Fruit fly (Drosophila melanogaster) whole organism, embryonic: Measurements from ENCODE around the gene CG3038.
A peak's percentile ranks its signal among the peaks of the same experiment; 100 is the strongest.

ENCODE experiments used
- Aef1 ChIP-seq: fragments of 200-800 bp; sonication (Bioruptor generic); IDR thresholded peaks from 3 replicates; pipeline ENCODE4 v1.3.6; 2022; ENCODE audit warnings: missing biosample characterization, missing genetic modification characterization
- Antp ChIP-seq: fragments of 200-800 bp; sonication (Bioruptor generic); optimal IDR thresholded peaks from 3 replicates; lab custom pipeline; 2016; ENCODE audit warnings: missing biosample characterization, missing genetic modification characterization
- BEAF-32 ChIP-seq: fragments of 200-800 bp; sonication (Bioruptor generic); optimal IDR thresholded peaks from 3 replicates; lab custom pipeline; 2017; ENCODE audit warnings: missing biosample characterization, missing genetic modification characterization, mild to moderate bottlenecking, moderate library complexity, missing genetic modification reagents
- CG11093 ChIP-seq: fragments of 200-800 bp; sonication (Bioruptor generic); IDR thresholded peaks from 3 replicates; pipeline ENCODE4 v1.3.6; 2022; ENCODE audit warnings: missing biosample characterization, missing genetic modification characterization
- CG13123 ChIP-seq: fragments of 200-800 bp; sonication (Bioruptor generic); optimal IDR thresholded peaks from 2 replicates; lab custom pipeline; 2016; ENCODE audit warnings: missing biosample characterization, missing genetic modification characterization
- CG18011 ChIP-seq: fragments of 200-800 bp; sonication (Bioruptor generic); optimal IDR thresholded peaks from 2 replicates; lab custom pipeline; 2017; ENCODE audit warnings: missing biosample characterization, missing genetic modification characterization, mild to moderate bottlenecking, moderate library complexity, missing genotype
- CG18476 ChIP-seq: fragments of 200-800 bp; sonication (Bioruptor generic); optimal IDR thresholded peaks from 2 replicates; lab custom pipeline; 2016; ENCODE audit warnings: missing biosample characterization, mild to moderate bottlenecking, missing genetic modification characterization
- CG31441 ChIP-seq: fragments of 200-800 bp; sonication (Bioruptor generic); IDR thresholded peaks from 2 replicates; pipeline ENCODE4 v1.3.6; 2022; ENCODE audit warnings: missing biosample characterization, missing genetic modification characterization
- CG32772 ChIP-seq: fragments of 200-800 bp; sonication (Bioruptor generic); IDR thresholded peaks from 2 replicates; pipeline ENCODE4 v1.3.6; 2022; ENCODE audit warnings: missing biosample characterization, missing genetic modification characterization
- CG3281 ChIP-seq: fragments of 200-800 bp; sonication (Bioruptor generic); optimal IDR thresholded peaks from 3 replicates; lab custom pipeline; 2017; ENCODE audit warnings: missing biosample characterization, mild to moderate bottlenecking, missing genetic modification characterization
- CG34224 ChIP-seq: fragments of 200-800 bp; sonication (Bioruptor generic); IDR thresholded peaks from 3 replicates; pipeline ENCODE4 v1.3.6; 2022; ENCODE audit warnings: missing biosample characterization, missing genetic modification characterization; ENCODE audit not compliant: partially characterized antibody
- CG8089 ChIP-seq: fragments of 200-800 bp; sonication (Bioruptor generic); optimal IDR thresholded peaks from 3 replicates; lab custom pipeline; 2016; ENCODE audit warnings: missing biosample characterization, missing genetic modification characterization
- CG9437 ChIP-seq: fragments of 200-800 bp; sonication (Bioruptor generic); optimal IDR thresholded peaks from 2 replicates; lab custom pipeline; 2018; ENCODE audit warnings: missing biosample characterization, mild to moderate bottlenecking, missing genetic modification characterization
- CG9932 ChIP-seq: fragments of 200-800 bp; sonication (Bioruptor generic); IDR thresholded peaks from 2 replicates; pipeline ENCODE4 v1.3.6; 2022; ENCODE audit warnings: missing biosample characterization, missing genetic modification characterization
- Dad ChIP-seq: fragments of 200-800 bp; sonication (Bioruptor generic); optimal IDR thresholded peaks from 3 replicates; lab custom pipeline; 2016; ENCODE audit warnings: missing biosample characterization, missing genetic modification characterization
- ERR ChIP-seq: fragments of 200-800 bp; sonication (Bioruptor generic); optimal IDR thresholded peaks from 2 replicates; lab custom pipeline; 2016; ENCODE audit warnings: missing biosample characterization, missing genetic modification characterization
- MBD-R2 ChIP-seq: fragments of 200-800 bp; sonication (Bioruptor generic); IDR thresholded peaks from 2 replicates; pipeline ENCODE4 v1.3.6; 2022; ENCODE audit warnings: missing biosample characterization, missing genetic modification characterization
- MTF-1 ChIP-seq: fragments of 200-800 bp; sonication (Bioruptor generic); optimal IDR thresholded peaks from 2 replicates; lab custom pipeline; 2018; ENCODE audit warnings: missing biosample characterization, mild to moderate bottlenecking, missing genetic modification characterization, borderline replicate concordance
- NK7.1 ChIP-seq: fragments of 200-800 bp; sonication (Bioruptor generic); optimal IDR thresholded peaks from 3 replicates; lab custom pipeline; 2016; ENCODE audit warnings: missing biosample characterization, missing genetic modification characterization
- Neu2 ChIP-seq: fragments of 200-800 bp; sonication (Bioruptor generic); optimal IDR thresholded peaks from 3 replicates; lab custom pipeline; 2016; ENCODE audit warnings: missing biosample characterization, missing genetic modification characterization, borderline replicate concordance
- Oaz ChIP-seq: fragments of 200-800 bp; sonication (Bioruptor generic); IDR thresholded peaks from 2 replicates; pipeline ENCODE4 v1.3.6; 2022; ENCODE audit warnings: missing biosample characterization, missing genetic modification characterization
- Poxn ChIP-seq: fragments of 200-800 bp; sonication (Bioruptor generic); IDR thresholded peaks from 2 replicates; pipeline ENCODE4 v1.3.6; 2022; ENCODE audit warnings: missing biosample characterization, missing genetic modification characterization
- Side ChIP-seq: fragments of 200-800 bp; sonication (Bioruptor generic); optimal IDR thresholded peaks from 2 replicates; lab custom pipeline; 2016; ENCODE audit warnings: missing biosample characterization, missing genetic modification characterization
- Sry-β ChIP-seq: fragments of 200-800 bp; sonication (Bioruptor generic); optimal IDR thresholded peaks from 2 replicates; lab custom pipeline; 2018; ENCODE audit warnings: missing biosample characterization, mild to moderate bottlenecking, missing genetic modification characterization, moderate library complexity
- ab ChIP-seq: fragments of 200-800 bp; sonication (Bioruptor generic); optimal IDR thresholded peaks from 2 replicates; lab custom pipeline; 2016; ENCODE audit warnings: missing biosample characterization, missing genetic modification characterization
- amos ChIP-seq: fragments of 200-800 bp; sonication (Bioruptor generic); IDR thresholded peaks from 2 replicates; pipeline ENCODE4 v1.3.6; 2022; ENCODE audit warnings: missing biosample characterization, missing genetic modification characterization; ENCODE audit not compliant: partially characterized antibody
- bcd ChIP-seq: fragments of 200-800 bp; sonication (Bioruptor generic); optimal IDR thresholded peaks from 2 replicates; lab custom pipeline; 2017; ENCODE audit warnings: missing biosample characterization, mild to moderate bottlenecking, missing genetic modification characterization
- btn ChIP-seq: fragments of 200-800 bp; sonication (Bioruptor generic); optimal IDR thresholded peaks from 2 replicates; lab custom pipeline; 2016; ENCODE audit warnings: missing biosample characterization, missing genetic modification characterization
- crc ChIP-seq: fragments of 200-800 bp; sonication (Bioruptor generic); optimal IDR thresholded peaks from 2 replicates; lab custom pipeline; 2016; ENCODE audit warnings: missing biosample characterization, missing genetic modification characterization
- crp ChIP-seq, 2 experiments: fragments of 200-800 bp; sonication (Bioruptor generic); optimal IDR thresholded peaks; 2 replicates in 1 of 2; 3 replicates in 1 of 2; lab custom pipeline; 2017; ENCODE audit warnings: missing biosample characterization in 2 of 2, missing genetic modification characterization in 2 of 2, mild to moderate bottlenecking in 1 of 2, moderate library complexity in 1 of 2
- da ChIP-seq: fragments of 200-800 bp; sonication (Bioruptor generic); optimal IDR thresholded peaks from 2 replicates; lab custom pipeline; 2016; ENCODE audit warnings: missing biosample characterization, missing genetic modification characterization
- danr ChIP-seq: fragments of 200-800 bp; sonication (Bioruptor generic); IDR thresholded peaks from 2 replicates; pipeline ENCODE4 v1.3.6; 2022; ENCODE audit warnings: missing biosample characterization, missing genetic modification characterization
- dmrt11E ChIP-seq: fragments of 200-800 bp; sonication (Bioruptor generic); optimal IDR thresholded peaks from 3 replicates; lab custom pipeline; 2018; ENCODE audit warnings: missing biosample characterization, mild to moderate bottlenecking, missing genetic modification characterization, moderate library complexity
- en ChIP-seq: fragments of 200-800 bp; sonication (Bioruptor generic); optimal IDR thresholded peaks from 2 replicates; lab custom pipeline; 2016; ENCODE audit warnings: missing biosample characterization, missing genetic modification characterization
- gce ChIP-seq: fragments of 200-800 bp; sonication (Bioruptor generic); IDR thresholded peaks from 3 replicates; pipeline ENCODE4 v1.3.6; 2022; ENCODE audit warnings: missing biosample characterization, missing genetic modification characterization
- gem ChIP-seq: fragments of 200-800 bp; sonication (Bioruptor generic); optimal IDR thresholded peaks from 2 replicates; lab custom pipeline; 2019; ENCODE audit warnings: missing biosample characterization, mild to moderate bottlenecking, missing genetic modification characterization, moderate library complexity
- her ChIP-seq: fragments of 200-800 bp; sonication (Bioruptor generic); optimal IDR thresholded peaks from 2 replicates; lab custom pipeline; 2016; ENCODE audit warnings: missing biosample characterization, missing genetic modification characterization
- kah ChIP-seq: fragments of 200-800 bp; sonication (Bioruptor generic); optimal IDR thresholded peaks from 2 replicates; lab custom pipeline; 2018; ENCODE audit warnings: missing biosample characterization, mild to moderate bottlenecking, missing genetic modification characterization
- knrl ChIP-seq: fragments of 200-800 bp; sonication (Bioruptor generic); IDR thresholded peaks from 3 replicates; pipeline ENCODE4 v1.3.6; 2022; ENCODE audit warnings: missing biosample characterization, missing genetic modification characterization; ENCODE audit not compliant: partially characterized antibody
- mld ChIP-seq: fragments of 200-800 bp; sonication (Bioruptor generic); IDR thresholded peaks from 3 replicates; pipeline ENCODE4 v1.3.6; 2022; ENCODE audit warnings: missing biosample characterization, missing genetic modification characterization; ENCODE audit not compliant: partially characterized antibody
- nom ChIP-seq: fragments of 200-800 bp; sonication (Bioruptor generic); optimal IDR thresholded peaks from 2 replicates; lab custom pipeline; 2017; ENCODE audit warnings: missing biosample characterization, missing genetic modification characterization, mild to moderate bottlenecking, moderate library complexity, missing genetic modification reagents
- otp ChIP-seq: fragments of 200-800 bp; sonication (Bioruptor generic); IDR thresholded peaks from 3 replicates; pipeline ENCODE4, ENCODE4 v1.3.6; 2022; ENCODE audit warnings: missing biosample characterization, missing genetic modification characterization
- peb ChIP-seq: fragments of 200-800 bp; sonication (Bioruptor generic); IDR thresholded peaks from 2 replicates; pipeline ENCODE4 v1.3.6; 2022; ENCODE audit warnings: missing biosample characterization, missing genetic modification characterization
- pfk ChIP-seq: fragments of 200-800 bp; sonication (Bioruptor generic); optimal IDR thresholded peaks from 2 replicates; lab custom pipeline; 2018; ENCODE audit warnings: missing biosample characterization, mild to moderate bottlenecking, missing genetic modification characterization, moderate library complexity
- prd ChIP-seq, 3 experiments: fragments of >200 bp in 2 of 3; fragments of 200-800 bp in 1 of 3; sonication (Bioruptor generic) in 1 of 3; optimal IDR thresholded peaks in 2 of 3; IDR thresholded peaks in 1 of 3; 2 replicates in 2 of 3; 3 replicates in 1 of 3; pipeline versions ENCODE4 v1.3.6 to Lab custom; 2017 to 2022; ENCODE audit warnings: missing biosample characterization in 1 of 3, missing genetic modification characterization in 1 of 3
- pum ChIP-seq: fragments of 200-800 bp; sonication (Bioruptor generic); optimal IDR thresholded peaks from 2 replicates; lab custom pipeline; 2016; ENCODE audit warnings: missing biosample characterization, missing genetic modification characterization
- ranshi ChIP-seq: fragments of 200-800 bp; sonication (Bioruptor generic); IDR thresholded peaks from 2 replicates; pipeline ENCODE4 v1.3.6; 2022; ENCODE audit warnings: missing biosample characterization, missing genetic modification characterization
- shn ChIP-seq: fragments of 200-800 bp; sonication (Bioruptor generic); optimal IDR thresholded peaks from 3 replicates; lab custom pipeline; 2016; ENCODE audit warnings: missing biosample characterization, missing genetic modification characterization
- tup ChIP-seq: fragments of 200-800 bp; sonication (Bioruptor generic); optimal IDR thresholded peaks from 2 replicates; lab custom pipeline; 2016; ENCODE audit warnings: missing biosample characterization, mild to moderate bottlenecking, missing genetic modification characterization, moderate library complexity
- unpg ChIP-seq: fragments of 200-800 bp; sonication (Bioruptor generic); optimal IDR thresholded peaks from 3 replicates; lab custom pipeline; 2018; ENCODE audit warnings: missing biosample characterization, mild to moderate bottlenecking, missing genetic modification characterization, moderate library complexity
- wek ChIP-seq: fragments of 200-800 bp; sonication (Bioruptor generic); optimal IDR thresholded peaks from 3 replicates; lab custom pipeline; 2018; ENCODE audit warnings: missing biosample characterization, mild to moderate bottlenecking, missing genetic modification characterization, moderate library complexity

CG3038 gene

DNA sequence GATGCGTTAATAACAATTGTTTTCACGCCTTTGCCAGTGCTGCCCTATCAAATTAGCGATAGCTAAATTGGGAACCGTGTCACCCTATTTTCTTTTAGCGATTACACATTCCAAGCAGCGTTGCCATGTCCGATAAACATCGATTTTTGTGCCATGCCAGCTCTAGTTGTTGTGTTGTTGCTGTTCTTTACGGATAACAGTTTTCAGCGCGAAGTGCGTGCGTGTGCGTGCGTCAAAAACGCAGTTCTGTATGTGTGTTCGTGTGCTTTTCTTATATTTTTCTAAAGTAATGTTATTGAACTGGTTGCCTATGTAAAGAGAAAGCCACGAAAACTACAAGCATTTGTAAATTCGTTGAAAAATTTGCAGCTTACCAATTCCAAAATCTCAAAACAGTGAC is at the start of gene CG3038, which contains the start of gene G9a (continued):
- no peak for TF ChIP-seq CG18011
- no peak for TF ChIP-seq MTF-1 (GFP tag; lab: Kevin White, UChicago)
- TF ChIP-seq CG31441 = no peak
- TF ChIP-seq CG9932 (GFP tag; lab: Robert Waterston, UW) = no peak
- no peak for TF ChIP-seq Aef1 (GFP tag; lab: Robert Waterston, UW)
- no peak for TF ChIP-seq bcd (GFP tag; lab: Kevin White, UChicago)
- no peak for TF ChIP-seq ab (GFP tag; lab: Kevin White, UChicago)
- TF ChIP-seq amos (GFP tag; lab: Robert Waterston, UW) = no peak
- no peak for TF ChIP-seq crc (GFP tag; lab: Kevin White, UChicago)
- TF ChIP-seq gce (GFP tag; lab: Robert Waterston, UW) = no peak
- TF ChIP-seq BEAF-32 (GFP tag; lab: Kevin White, UChicago) = peak; percentile 94
- TF ChIP-seq gem (tag; lab: Kevin White, UChicago) = peak; percentile 20
- no peak for TF ChIP-seq danr (GFP tag; lab: Robert Waterston, UW)
- no peak for TF ChIP-seq Poxn (GFP tag; lab: Robert Waterston, UW)
- TF ChIP-seq NK7.1 (GFP tag; lab: Kevin White, UChicago) = peak; percentile 6
- peak; percentile 22 for TF ChIP-seq Dad (GFP tag; lab: Kevin White, UChicago)
- peak; percentile 2 for TF ChIP-seq unpg (GFP tag; lab: Kevin White, UChicago)
- TF ChIP-seq btn = no peak
- TF ChIP-seq dmrt11E = peak; percentile 11
- TF ChIP-seq CG11093 = no peak
- TF ChIP-seq nom (GFP tag; lab: Kevin White, UChicago) = no peak
- no peak for TF ChIP-seq en (GFP tag; lab: Kevin White, UChicago)
- no peak for TF ChIP-seq wek
- no peak for TF ChIP-seq CG32772 (GFP tag; lab: Robert Waterston, UW)
- no peak for TF ChIP-seq mld (GFP tag; lab: Robert Waterston, UW)
- TF ChIP-seq CG9437 = no peak
- TF ChIP-seq pfk (GFP tag; lab: Kevin White, UChicago) = no peak
- peak; percentile 43 for TF ChIP-seq Side (GFP tag; lab: Kevin White, UChicago)
- no peak for TF ChIP-seq pum (GFP tag; lab: Kevin White, UChicago)
- no peak for TF ChIP-seq prd (optimal IDR thresholded peaks at IDR 0.05; lab: Kevin White, UChicago)
- no peak for TF ChIP-seq prd (GFP tag; IDR thresholded peaks at IDR 0.05; lab: Robert Waterston, UW)
- TF ChIP-seq peb = no peak
- no peak for TF ChIP-seq Oaz (GFP tag; lab: Robert Waterston, UW)
- TF ChIP-seq CG34224 (GFP tag; lab: Robert Waterston, UW) = no peak
- no peak for TF ChIP-seq CG13123 (GFP tag; lab: Kevin White, UChicago)
- peak; percentile 10 for TF ChIP-seq kah (GFP tag; lab: Kevin White, UChicago)
- TF ChIP-seq CG18476 (GFP tag; lab: Kevin White, UChicago) = peak; percentile 8
- no peak for TF ChIP-seq da (GFP tag; lab: Kevin White, UChicago)
- TF ChIP-seq crp (GFP tag; optimal IDR thresholded peaks at IDR 0.05; lab: Kevin White, UChicago) = peak in 1 of 2 experiments; percentile 45
- peak; percentile 13 for TF ChIP-seq shn
- no peak for TF ChIP-seq CG3281 (GFP tag; lab: Kevin White, UChicago)
- no peak for TF ChIP-seq ranshi
- peak; percentile 26 for TF ChIP-seq Sry-β (GFP tag; lab: Kevin White, UChicago)
- TF ChIP-seq otp (GFP tag; lab: Robert Waterston, UW) = no peak
- TF ChIP-seq knrl (GFP tag; lab: Robert Waterston, UW) = no peak
- peak; percentile 30 for TF ChIP-seq CG8089 (GFP tag; lab: Kevin White, UChicago)
- TF ChIP-seq MBD-R2 (GFP tag; lab: Robert Waterston, UW) = no peak
- no peak for TF ChIP-seq Neu2 (GFP tag; lab: Kevin White, UChicago)
- TF ChIP-seq Antp (GFP tag; lab: Kevin White, UChicago) = peak; percentile 44
- TF ChIP-seq tup = no peak
- TF ChIP-seq ERR (GFP tag; lab: Kevin White, UChicago) = peak; percentile 3
- TF ChIP-seq her = peak; percentile 39
